Fruit fly (Drosophila melanogaster): Measurements from ENCODE around the gene gny.

Gene gny

DNA sequence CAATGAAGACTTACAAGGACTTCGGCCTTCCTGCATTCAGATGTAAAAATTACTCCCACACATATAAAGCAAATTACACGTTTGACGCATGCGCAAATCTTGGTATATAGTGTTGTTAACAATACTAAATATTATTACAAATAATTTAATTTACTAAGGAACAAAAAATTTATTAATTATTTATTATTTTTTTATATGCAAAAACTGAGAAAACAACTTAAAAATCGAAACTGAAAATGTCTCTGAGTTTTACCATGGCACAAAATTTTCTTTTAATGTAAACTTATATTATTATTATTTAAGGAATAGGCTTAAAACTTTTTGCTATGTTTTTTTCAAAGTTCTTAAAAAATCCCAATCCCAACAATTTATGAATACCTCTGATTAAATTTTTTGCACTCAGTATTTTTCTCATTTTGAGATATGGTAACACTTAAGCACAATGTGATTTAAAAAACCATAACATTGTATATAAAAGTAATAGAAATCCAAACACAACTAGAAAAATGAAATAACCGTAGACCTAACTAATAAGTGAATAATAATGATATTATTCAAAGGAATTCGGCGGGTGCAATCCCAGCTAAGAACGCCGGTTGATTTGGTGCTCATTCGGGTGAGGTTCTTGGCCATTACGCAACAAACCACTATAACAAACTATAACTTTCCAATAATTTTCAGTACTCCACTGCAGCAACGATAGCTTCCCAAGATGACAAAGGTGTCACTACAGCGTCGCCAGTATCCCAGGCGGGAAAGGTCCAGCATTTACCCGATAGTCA, 48.6 kb upstream of the gny start, which contains the start of the genes Schip1 and Cox10 (continued):
- TF ChIP-seq psq (GFP tag; optimal IDR thresholded peaks at IDR 0.05): no peak
- peak; percentile 59 for TF ChIP-seq gfzf (GFP tag; optimal IDR thresholded peaks at IDR 0.05)
- no peak for TF ChIP-seq sisA (GFP tag; IDR thresholded peaks at IDR 0.05)
- TF ChIP-seq PHDP (tag; optimal IDR thresholded peaks at IDR 0.05): peak; percentile 43
- TF ChIP-seq exex (tag; optimal IDR thresholded peaks at IDR 0.05): no peak
- no peak for TF ChIP-seq CG1024 (GFP tag; IDR thresholded peaks at IDR 0.05)
- TF ChIP-seq insv (GFP tag; optimal IDR thresholded peaks at IDR 0.05): no peak
- TF ChIP-seq CG8765 (GFP tag; IDR thresholded peaks at IDR 0.05): no peak
- no peak for TF ChIP-seq pb (GFP tag; optimal IDR thresholded peaks at IDR 0.05)
- peak in 1 of 2 experiments; percentile 16 for TF ChIP-seq dpn (GFP tag; optimal IDR thresholded peaks at IDR 0.05)
- TF ChIP-seq Hr3 (GFP tag; optimal IDR thresholded peaks at IDR 0.05): peak; percentile 2
- TF ChIP-seq pzg (GFP tag; optimal IDR thresholded peaks at IDR 0.05): peak; percentile 13
- TF ChIP-seq fd3F (GFP tag; optimal IDR thresholded peaks at IDR 0.05): no peak
- no peak for TF ChIP-seq dimm (GFP tag; IDR thresholded peaks at IDR 0.05)
- no peak for TF ChIP-seq hkb (optimal IDR thresholded peaks at IDR 0.05)
- no peak for TF ChIP-seq hkb (GFP tag; IDR thresholded peaks at IDR 0.05)
- no peak for TF ChIP-seq HmgD (GFP tag; optimal IDR thresholded peaks at IDR 0.05)
- TF ChIP-seq unpg (GFP tag; optimal IDR thresholded peaks at IDR 0.05): peak; percentile 44
- no peak for TF ChIP-seq CG6654 (GFP tag; optimal IDR thresholded peaks at IDR 0.05)
- peak; percentile 33 for TF ChIP-seq Nf-YC (tag; optimal IDR thresholded peaks at IDR 0.05)
- peak; percentile 18 for TF ChIP-seq CG4617 (GFP tag; optimal IDR thresholded peaks at IDR 0.05; ENCODE audit: borderline replicate concordance)
- TF ChIP-seq phol (tag; optimal IDR thresholded peaks at IDR 0.05): peak; percentile 20
- peak; percentile 53 for TF ChIP-seq D19A (tag; optimal IDR thresholded peaks at IDR 0.05)
- TF ChIP-seq CG17829 (tag; optimal IDR thresholded peaks at IDR 0.05): peak; percentile 49
- TF ChIP-seq CG1603 (tag; optimal IDR thresholded peaks at IDR 0.05): peak; percentile 10
- TF ChIP-seq B-H2 (GFP tag; optimal IDR thresholded peaks at IDR 0.05): peak; percentile 5
- TF ChIP-seq CG10267 (tag; optimal IDR thresholded peaks at IDR 0.05): peak; percentile 71
- no peak for TF ChIP-seq NK7.1 (GFP tag; optimal IDR thresholded peaks at IDR 0.05)
- peak; percentile 12 for TF ChIP-seq CG17359 (tag; optimal IDR thresholded peaks at IDR 0.05)
- TF ChIP-seq Optix (GFP tag; IDR thresholded peaks at IDR 0.05): no peak
- peak; percentile 62 for TF ChIP-seq row (GFP tag; IDR thresholded peaks at IDR 0.05)
- peak; percentile 14 for TF ChIP-seq CG9797 (GFP tag; optimal IDR thresholded peaks at IDR 0.05)
- peak; percentile 40 for TF ChIP-seq CG2712 (tag; optimal IDR thresholded peaks at IDR 0.05)
- peak; percentile 21 for TF ChIP-seq stwl (tag; optimal IDR thresholded peaks at IDR 0.05)
- peak; percentile 18 for TF ChIP-seq nmo (GFP tag; optimal IDR thresholded peaks at IDR 0.05)
- TF ChIP-seq gem (tag; optimal IDR thresholded peaks at IDR 0.05): peak; percentile 69
- TF ChIP-seq Dbx (GFP tag; IDR thresholded peaks at IDR 0.05): no peak
- no peak for TF ChIP-seq gsb-n (tag; optimal IDR thresholded peaks at IDR 0.05)
- TF ChIP-seq HLHmδ (GFP tag; optimal IDR thresholded peaks at IDR 0.05): no peak
- TF ChIP-seq CG18011 (GFP tag; optimal IDR thresholded peaks at IDR 0.05): no peak
- TF ChIP-seq wek (GFP tag; optimal IDR thresholded peaks at IDR 0.05): peak; percentile 61
- no peak for TF ChIP-seq CG16863 (GFP tag; optimal IDR thresholded peaks at IDR 0.05)
- TF ChIP-seq cwo (GFP tag; optimal IDR thresholded peaks at IDR 0.05): no peak
- TF ChIP-seq CG13424 (tag; optimal IDR thresholded peaks at IDR 0.05): peak; percentile 40
- peak; percentile 31 for TF ChIP-seq sug (tag; optimal IDR thresholded peaks at IDR 0.05)
- TF ChIP-seq Nf-YB (GFP tag; optimal IDR thresholded peaks at IDR 0.05): peak; percentile 6
- peak in 1 of 2 experiments; percentile 29 for TF ChIP-seq bsh (GFP tag; optimal IDR thresholded peaks at IDR 0.05)
- TF ChIP-seq dm (GFP tag; optimal IDR thresholded peaks at IDR 0.05): no peak
- no peak for TF ChIP-seq CG17568 (GFP tag; optimal IDR thresholded peaks at IDR 0.05)
